Worm (Caenorhabditis elegans): ENCODE measurements around the gene W04G3.11.

DNA sequence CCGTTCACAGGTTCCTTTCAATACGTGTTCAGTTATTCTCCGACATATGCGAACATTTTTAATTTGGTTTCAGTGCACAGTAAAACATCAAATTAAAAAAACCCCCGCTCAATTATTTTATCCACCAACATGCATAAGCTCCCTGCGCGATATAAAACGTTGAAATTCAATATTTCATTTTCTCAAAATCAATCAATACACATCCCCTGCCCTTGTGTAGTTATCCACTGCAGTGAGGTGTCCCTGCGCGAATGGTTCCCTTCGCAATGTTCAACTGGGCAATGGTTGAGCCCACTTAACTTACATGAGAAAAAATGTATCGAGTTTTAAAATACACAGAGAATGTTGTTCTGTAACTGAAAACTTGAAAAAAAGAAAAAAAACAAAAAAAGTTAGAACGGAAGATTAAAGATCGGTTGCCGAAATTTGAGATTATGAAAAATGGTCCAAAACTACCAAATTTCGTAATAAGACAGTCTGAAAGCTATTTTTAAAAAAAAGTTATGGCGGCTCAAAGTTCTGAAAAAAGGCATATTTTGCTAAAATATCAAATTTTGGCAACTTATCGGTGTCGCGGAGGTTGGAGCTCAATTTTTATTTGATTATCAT, 5.1 kb downstream of the W04G3.11 start:
- peak; percentile 57 for TF ChIP-seq ama-1 (optimal IDR thresholded peaks at IDR 0.05)
- TF ChIP-seq lin-35 (GFP tag; optimal IDR thresholded peaks at IDR 0.05): peak; percentile 83 to 94
- peak; percentile 99 for TF ChIP-seq ceh-63 (GFP tag; optimal IDR thresholded peaks at IDR 0.05)

Data from whole organism, L1 larva.